Worm (Caenorhabditis elegans): Measurements from ENCODE around the gene gly-8.

The gly-8 gene

ce11 chrIII:11611618-11612247 lies 13.3 kb upstream of the gly-8 start:
- TF ChIP-seq K09A11.1 (tag; optimal IDR thresholded peaks at IDR 0.05; ENCODE audit: insufficient read depth) (no peak), nhr-11 (tag; optimal IDR thresholded peaks at IDR 0.05) (no peak), sdc-2 (tag; optimal IDR thresholded peaks at IDR 0.05) (no peak), elt-4 (tag; optimal IDR thresholded peaks at IDR 0.05) (peak; percentile 73), T23F11.4 (GFP tag; optimal IDR thresholded peaks at IDR 0.05) (no peak)

DNA sequence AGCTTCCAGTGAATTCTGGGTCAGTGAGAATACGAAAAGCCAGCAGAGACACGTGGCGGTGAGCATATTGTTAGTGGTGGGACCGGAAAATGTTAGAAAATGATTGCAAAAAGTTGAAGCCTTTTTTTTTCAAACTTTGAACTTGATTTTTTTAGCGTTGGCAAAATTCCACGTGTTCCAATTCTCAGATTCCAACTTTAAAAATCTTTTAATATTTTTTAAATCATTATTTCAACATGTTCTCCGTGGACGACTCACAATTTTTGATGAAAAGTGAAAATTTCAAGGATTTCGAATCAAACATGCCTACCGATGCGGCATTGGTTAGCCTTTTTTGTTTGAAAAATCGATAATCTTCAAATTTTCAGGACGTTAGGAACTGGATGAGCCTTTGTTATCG lies 12.7 kb upstream of the gly-8 start, which contains the start of the genes Y66A7A.9 and Y66A7A.4:
Gene Y66A7A.9 (minus strand): TSS at position 101 of the 400 bp plus-strand sequence.
Gene Y66A7A.4 (plus strand): TSS at position 237 of the 400 bp plus-strand sequence.
- TF ChIP-seq hlh-13 (GFP tag; optimal IDR thresholded peaks at IDR 0.05) (no peak), sox-2 (GFP tag; IDR thresholded peaks at IDR 0.05) (no peak), ceh-31 (tag; optimal IDR thresholded peaks at IDR 0.05) (no peak), unc-55 (GFP tag; optimal IDR thresholded peaks at IDR 0.05) (no peak), ceh-48 (tag; optimal IDR thresholded peaks at IDR 0.05) (no peak), T23F11.4 (GFP tag; optimal IDR thresholded peaks at IDR 0.05) (no peak), ama-1 (optimal IDR thresholded peaks at IDR 0.05) (no peak), K02D7.2 (tag; optimal IDR thresholded peaks at IDR 0.05) (no peak), rnt-1 (tag; optimal IDR thresholded peaks at IDR 0.05) (no peak), gmeb-2 (tag; optimal IDR thresholded peaks at IDR 0.05) (no peak), ttx-3 (tag; optimal IDR thresholded peaks at IDR 0.05) (no peak), pqm-1 (tag; optimal IDR thresholded peaks at IDR 0.05) (no peak), ref-2 (tag; optimal IDR thresholded peaks at IDR 0.05) (no peak), F13H6.1 (tag; optimal IDR thresholded peaks at IDR 0.05) (no peak), syd-9 (tag; optimal IDR thresholded peaks at IDR 0.05) (no peak), pat-9 (tag; optimal IDR thresholded peaks at IDR 0.05) (no peak), sox-4 (tag; optimal IDR thresholded peaks at IDR 0.05) (no peak), ets-4 (tag; optimal IDR thresholded peaks at IDR 0.05) (no peak)

ce11 chrIII:11614325-11614724 lies 10.7 kb upstream of the gly-8 start:
- TF ChIP-seq ceh-48 (tag; optimal IDR thresholded peaks at IDR 0.05): peak; percentile 73

- TF ChIP-seq ceh-48 (tag; optimal IDR thresholded peaks at IDR 0.05): peak; percentile 97
- TF ChIP-seq ceh-31 (tag; optimal IDR thresholded peaks at IDR 0.05): no peak
Measured at ce11 chrIII:11614874-11615273, 10.2 kb upstream of the gly-8 start.

DNA sequence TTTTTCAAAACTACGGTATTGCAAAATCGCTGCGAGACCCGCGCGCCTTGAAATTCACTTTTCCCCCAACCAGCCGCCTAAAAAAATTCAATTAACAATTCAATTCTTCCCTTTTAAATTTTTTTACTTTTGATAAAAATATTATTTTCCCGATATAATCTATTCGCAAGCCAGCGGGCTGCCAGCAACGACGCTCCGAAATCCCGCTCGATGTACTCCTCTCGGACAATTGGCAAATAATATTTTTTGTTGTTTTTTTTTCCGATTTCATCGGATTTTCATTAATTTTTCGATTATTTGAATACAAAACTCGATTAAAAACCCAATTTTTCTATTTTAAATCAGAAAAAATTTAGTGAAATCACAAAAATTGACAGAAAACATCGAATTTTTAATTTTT lies 9.2 kb upstream of the gly-8 start:
- TF ChIP-seq ahr-1 (tag; optimal IDR thresholded peaks at IDR 0.05): no peak
- TF ChIP-seq K09A11.1 (tag; optimal IDR thresholded peaks at IDR 0.05; ENCODE audit: insufficient read depth): no peak
- TF ChIP-seq unc-86 (tag; optimal IDR thresholded peaks at IDR 0.05): no peak
- no peak for TF ChIP-seq sox-2 (GFP tag; IDR thresholded peaks at IDR 0.05)
- no peak for TF ChIP-seq ama-1 (optimal IDR thresholded peaks at IDR 0.05)
- TF ChIP-seq ceh-14 (tag; optimal IDR thresholded peaks at IDR 0.05): no peak
- TF ChIP-seq hlh-6 (tag; optimal IDR thresholded peaks at IDR 0.05): no peak
- no peak for TF ChIP-seq ets-4 (tag; optimal IDR thresholded peaks at IDR 0.05)
- TF ChIP-seq ceh-18 (tag; optimal IDR thresholded peaks at IDR 0.05): no peak
- no peak for TF ChIP-seq ceh-19 (GFP tag; optimal IDR thresholded peaks at IDR 0.05)
- TF ChIP-seq mec-3 (tag; optimal IDR thresholded peaks at IDR 0.05; ENCODE audit: borderline replicate concordance): no peak
- TF ChIP-seq T23F11.4 (GFP tag; optimal IDR thresholded peaks at IDR 0.05): no peak
- TF ChIP-seq C08G9.2 (tag; optimal IDR thresholded peaks at IDR 0.05): no peak
- no peak for TF ChIP-seq ceh-34 (tag; optimal IDR thresholded peaks at IDR 0.05)
- no peak for TF ChIP-seq npax-4 (tag; optimal IDR thresholded peaks at IDR 0.05)
- no peak for TF ChIP-seq fax-1 (tag; optimal IDR thresholded peaks at IDR 0.05)
- no peak for TF ChIP-seq unc-3 (GFP tag; conservative IDR thresholded peaks at IDR 0.05)
- no peak for TF ChIP-seq unc-3 (tag; optimal IDR thresholded peaks at IDR 0.05)

Measured in whole organism, late embryonic.